Fruit fly (Drosophila melanogaster) whole organism, embryonic: ENCODE measurements around the gene phol.

ENCODE experiments used
- Asciz ChIP-seq: fragments of 200-800 bp; sonication (Bioruptor generic); optimal IDR thresholded peaks from 2 replicates; lab custom pipeline; 2017; ENCODE audit warnings: missing biosample characterization, mild to moderate bottlenecking, missing genetic modification characterization, missing genetic modification reagents
- CG11085 ChIP-seq: fragments of 200-800 bp; sonication (Bioruptor generic); IDR thresholded peaks from 2 replicates; pipeline ENCODE4 v1.3.6; 2022; ENCODE audit warnings: missing biosample characterization, missing genetic modification characterization
- CG12155 ChIP-seq: fragments of 200-800 bp; sonication (Bioruptor generic); optimal IDR thresholded peaks from 3 replicates; lab custom pipeline; 2016; ENCODE audit warnings: missing biosample characterization, missing genetic modification characterization
- CG13775 ChIP-seq: fragments of 200-800 bp; sonication (Bioruptor generic); optimal IDR thresholded peaks from 3 replicates; lab custom pipeline; 2017; ENCODE audit warnings: missing biosample characterization, mild to moderate bottlenecking, missing genetic modification characterization
- CG14860 ChIP-seq: fragments of 200-800 bp; sonication (Bioruptor generic); IDR thresholded peaks from 3 replicates; pipeline ENCODE4 v1.3.6; 2022; ENCODE audit warnings: missing biosample characterization, missing genetic modification characterization; ENCODE audit not compliant: partially characterized antibody
- CG15479 ChIP-seq: fragments of 200-800 bp; sonication (Bioruptor generic); optimal IDR thresholded peaks from 3 replicates; lab custom pipeline; 2019; ENCODE audit warnings: missing biosample characterization, mild to moderate bottlenecking, missing genetic modification characterization, moderate library complexity
- CG1603 ChIP-seq: fragments of 200-800 bp; sonication (Bioruptor generic); optimal IDR thresholded peaks from 2 replicates; lab custom pipeline; 2019; ENCODE audit warnings: missing biosample characterization, mild to moderate bottlenecking, missing genetic modification characterization, moderate library complexity
- CG17612 ChIP-seq: fragments of 200-800 bp; sonication (Bioruptor generic); IDR thresholded peaks from 2 replicates; pipeline ENCODE4 v1.3.6; 2022; ENCODE audit warnings: missing biosample characterization, missing genetic modification characterization
- CG18599 ChIP-seq: fragments of 200-800 bp; sonication (Bioruptor generic); optimal IDR thresholded peaks from 3 replicates; lab custom pipeline; 2017; ENCODE audit warnings: missing biosample characterization, missing genetic modification characterization, mild to moderate bottlenecking, moderate library complexity, missing genetic modification reagents
- CG18619 ChIP-seq: fragments of 200-800 bp; sonication (Bioruptor generic); optimal IDR thresholded peaks from 3 replicates; lab custom pipeline; 2017; ENCODE audit warnings: missing biosample characterization, mild to moderate bottlenecking, missing genetic modification characterization
- CG2120 ChIP-seq: fragments of 200-800 bp; sonication (Bioruptor generic); optimal IDR thresholded peaks from 3 replicates; lab custom pipeline; 2016; ENCODE audit warnings: missing biosample characterization, missing genetic modification characterization
- CG2199 ChIP-seq: fragments of 200-800 bp; sonication (Bioruptor generic); IDR thresholded peaks from 3 replicates; pipeline ENCODE4 v1.3.6; 2022; ENCODE audit warnings: missing biosample characterization, missing genetic modification characterization
- CG32532 ChIP-seq: fragments of 200-800 bp; sonication (Bioruptor generic); IDR thresholded peaks from 2 replicates; pipeline ENCODE4 v1.3.6; 2022; ENCODE audit warnings: missing biosample characterization, missing genetic modification characterization
- CG5245 ChIP-seq: fragments of 200-800 bp; sonication (Bioruptor generic); optimal IDR thresholded peaks from 3 replicates; lab custom pipeline; 2016; ENCODE audit warnings: missing biosample characterization, missing genetic modification characterization
- CG6813 ChIP-seq: fragments of 200-800 bp; sonication (Bioruptor generic); optimal IDR thresholded peaks from 2 replicates; lab custom pipeline; 2017; ENCODE audit warnings: missing biosample characterization, missing genetic modification characterization, mild to moderate bottlenecking, moderate library complexity, missing genetic modification reagents
- CG7745 ChIP-seq: fragments of 200-800 bp; sonication (Bioruptor generic); optimal IDR thresholded peaks from 2 replicates; lab custom pipeline; 2018; ENCODE audit warnings: missing biosample characterization, mild to moderate bottlenecking, missing genetic modification characterization, moderate library complexity
- CG8089 ChIP-seq: fragments of 200-800 bp; sonication (Bioruptor generic); optimal IDR thresholded peaks from 3 replicates; lab custom pipeline; 2016; ENCODE audit warnings: missing biosample characterization, missing genetic modification characterization
- CG9437 ChIP-seq: fragments of 200-800 bp; sonication (Bioruptor generic); optimal IDR thresholded peaks from 2 replicates; lab custom pipeline; 2018; ENCODE audit warnings: missing biosample characterization, mild to moderate bottlenecking, missing genetic modification characterization
- CG9797 ChIP-seq: fragments of 200-800 bp; sonication (Bioruptor generic); optimal IDR thresholded peaks from 3 replicates; lab custom pipeline; 2018; ENCODE audit warnings: missing biosample characterization, mild to moderate bottlenecking, missing genetic modification characterization
- D19A ChIP-seq: fragments of 200-800 bp; optimal IDR thresholded peaks from 3 replicates; lab custom pipeline; 2019; ENCODE audit warnings: missing biosample characterization, mild to moderate bottlenecking, missing genetic modification characterization, moderate library complexity
- Dll ChIP-seq: fragments of 200-800 bp; sonication (Bioruptor generic); IDR thresholded peaks from 4 replicates; pipeline ENCODE4 v1.3.6; 2022; ENCODE audit warnings: missing biosample characterization, missing genetic modification characterization; ENCODE audit not compliant: partially characterized antibody
- Ets65A ChIP-seq: fragments of 200-800 bp; sonication (Bioruptor generic); peaks from one replicate; lab custom pipeline; 2016; ENCODE audit warnings: missing biosample characterization, missing genetic modification characterization
- HLH54F ChIP-seq: fragments of 200-800 bp; sonication (Bioruptor generic); optimal IDR thresholded peaks from 3 replicates; lab custom pipeline; 2016; ENCODE audit warnings: missing biosample characterization, missing genetic modification characterization
- HLHmδ ChIP-seq: fragments of 200-800 bp; sonication (Bioruptor generic); optimal IDR thresholded peaks from 2 replicates; lab custom pipeline; 2018; ENCODE audit warnings: missing biosample characterization, mild to moderate bottlenecking, missing genetic modification characterization, moderate library complexity
- Hsf ChIP-seq: fragments of 200-800 bp; sonication (Bioruptor generic); optimal IDR thresholded peaks from 3 replicates; lab custom pipeline; 2016; ENCODE audit warnings: missing biosample characterization, missing genetic modification characterization
- Lim3 ChIP-seq: fragments of 200-800 bp; sonication (Bioruptor generic); IDR thresholded peaks from 2 replicates; pipeline ENCODE4 v1.3.6; 2022; ENCODE audit warnings: missing biosample characterization, missing genetic modification characterization
- NK7.1 ChIP-seq: fragments of 200-800 bp; sonication (Bioruptor generic); optimal IDR thresholded peaks from 3 replicates; lab custom pipeline; 2016; ENCODE audit warnings: missing biosample characterization, missing genetic modification characterization
- Nf-YA ChIP-seq: fragments of 200-800 bp; sonication (Bioruptor generic); IDR thresholded peaks from 2 replicates; pipeline ENCODE4 v1.3.6; 2022; ENCODE audit warnings: missing biosample characterization, missing genetic modification characterization
- Poxn ChIP-seq: fragments of 200-800 bp; sonication (Bioruptor generic); IDR thresholded peaks from 2 replicates; pipeline ENCODE4 v1.3.6; 2022; ENCODE audit warnings: missing biosample characterization, missing genetic modification characterization
- Tbp ChIP-seq: fragments of >200 bp; optimal IDR thresholded peaks from 2 replicates; lab custom pipeline; 2018; ENCODE audit warnings: missing biosample characterization, missing genetic modification characterization
- cg ChIP-seq: fragments of 200-800 bp; sonication (Bioruptor generic); optimal IDR thresholded peaks from 3 replicates; lab custom pipeline; 2019; ENCODE audit warnings: missing biosample characterization, mild to moderate bottlenecking, missing genetic modification characterization, moderate library complexity
- corto ChIP-seq: fragments of 200-800 bp; sonication (Bioruptor generic); optimal IDR thresholded peaks from 2 replicates; lab custom pipeline; 2016; ENCODE audit warnings: missing biosample characterization, mild to moderate bottlenecking, missing genetic modification characterization, moderate library complexity
- crp ChIP-seq, 2 experiments: fragments of 200-800 bp; sonication (Bioruptor generic); optimal IDR thresholded peaks; 2 replicates in 1 of 2; 3 replicates in 1 of 2; lab custom pipeline; 2017; ENCODE audit warnings: missing biosample characterization in 2 of 2, missing genetic modification characterization in 2 of 2, mild to moderate bottlenecking in 1 of 2, moderate library complexity in 1 of 2
- emc ChIP-seq: fragments of 200-800 bp; sonication (Bioruptor generic); optimal IDR thresholded peaks from 2 replicates; lab custom pipeline; 2016; ENCODE audit warnings: missing biosample characterization, missing genetic modification characterization
- gsb-n ChIP-seq: fragments of 200-800 bp; sonication (Bioruptor generic); optimal IDR thresholded peaks from 3 replicates; lab custom pipeline; 2018; ENCODE audit warnings: missing biosample characterization, mild to moderate bottlenecking, missing genetic modification characterization
- hkb ChIP-seq, 2 experiments: fragments of 200-800 bp in 1 of 2; fragments of >200 bp in 1 of 2; sonication (Bioruptor generic) in 1 of 2; IDR thresholded peaks in 1 of 2; optimal IDR thresholded peaks in 1 of 2; 2 replicates each; pipeline versions ENCODE4 v1.3.6 to Lab custom; 2017 to 2022; ENCODE audit warnings: missing biosample characterization in 1 of 2, missing genetic modification characterization in 1 of 2
- inv ChIP-seq: fragments of 200-800 bp; sonication (Bioruptor generic); IDR thresholded peaks from 2 replicates; pipeline ENCODE4 v1.3.6; 2022; ENCODE audit warnings: missing biosample characterization, missing genetic modification characterization; ENCODE audit not compliant: partially characterized antibody
- lab ChIP-seq: fragments of 200-800 bp; sonication (Bioruptor generic); optimal IDR thresholded peaks from 3 replicates; lab custom pipeline; 2017; ENCODE audit warnings: missing biosample characterization, missing genetic modification characterization, mild to moderate bottlenecking, moderate library complexity, missing genetic modification reagents
- lmd ChIP-seq: fragments of 200-800 bp; sonication (Bioruptor generic); IDR thresholded peaks from 2 replicates; pipeline ENCODE4 v1.3.6; 2022; ENCODE audit warnings: missing biosample characterization, missing genetic modification characterization
- nom ChIP-seq: fragments of 200-800 bp; sonication (Bioruptor generic); optimal IDR thresholded peaks from 2 replicates; lab custom pipeline; 2017; ENCODE audit warnings: missing biosample characterization, missing genetic modification characterization, mild to moderate bottlenecking, moderate library complexity, missing genetic modification reagents
- oc ChIP-seq: fragments of 200-800 bp; sonication (Bioruptor generic); optimal IDR thresholded peaks from 2 replicates; lab custom pipeline; 2018; ENCODE audit warnings: missing biosample characterization, mild to moderate bottlenecking, missing genetic modification characterization, moderate library complexity
- run ChIP-seq: fragments of 200-800 bp; sonication (Bioruptor generic); optimal IDR thresholded peaks from 3 replicates; lab custom pipeline; 2018; ENCODE audit warnings: missing biosample characterization, mild to moderate bottlenecking, missing genetic modification characterization
- shn ChIP-seq: fragments of 200-800 bp; sonication (Bioruptor generic); optimal IDR thresholded peaks from 3 replicates; lab custom pipeline; 2016; ENCODE audit warnings: missing biosample characterization, missing genetic modification characterization
- sisA ChIP-seq: fragments of 200-800 bp; sonication (Bioruptor generic); IDR thresholded peaks from 2 replicates; pipeline ENCODE4 v1.3.6; 2022; ENCODE audit warnings: missing biosample characterization, missing genetic modification characterization
- sna ChIP-seq: fragments of 200-800 bp; sonication (Bioruptor generic); IDR thresholded peaks from 2 replicates; pipeline ENCODE4 v1.3.6; 2022; ENCODE audit warnings: missing biosample characterization, missing genetic modification characterization; ENCODE audit not compliant: partially characterized antibody
- stc ChIP-seq: fragments of 200-800 bp; sonication (Bioruptor generic); IDR thresholded peaks from 2 replicates; pipeline ENCODE4 v1.3.6; 2022; ENCODE audit warnings: missing biosample characterization, missing genetic modification characterization
- stwl ChIP-seq: fragments of 200-800 bp; sonication (Bioruptor generic); optimal IDR thresholded peaks from 3 replicates; lab custom pipeline; 2018; ENCODE audit warnings: missing biosample characterization, mild to moderate bottlenecking, missing genetic modification characterization, moderate library complexity
- trem ChIP-seq: fragments of 200-800 bp; optimal IDR thresholded peaks from 3 replicates; lab custom pipeline; 2019; ENCODE audit warnings: missing biosample characterization, mild to moderate bottlenecking, missing genetic modification characterization, moderate library complexity
- tx ChIP-seq: fragments of 200-800 bp; sonication (Bioruptor generic); optimal IDR thresholded peaks from 2 replicates; lab custom pipeline; 2016; ENCODE audit warnings: missing biosample characterization, missing genetic modification characterization
- unpg ChIP-seq: fragments of 200-800 bp; sonication (Bioruptor generic); optimal IDR thresholded peaks from 3 replicates; lab custom pipeline; 2018; ENCODE audit warnings: missing biosample characterization, mild to moderate bottlenecking, missing genetic modification characterization, moderate library complexity

Gene phol

DNA sequence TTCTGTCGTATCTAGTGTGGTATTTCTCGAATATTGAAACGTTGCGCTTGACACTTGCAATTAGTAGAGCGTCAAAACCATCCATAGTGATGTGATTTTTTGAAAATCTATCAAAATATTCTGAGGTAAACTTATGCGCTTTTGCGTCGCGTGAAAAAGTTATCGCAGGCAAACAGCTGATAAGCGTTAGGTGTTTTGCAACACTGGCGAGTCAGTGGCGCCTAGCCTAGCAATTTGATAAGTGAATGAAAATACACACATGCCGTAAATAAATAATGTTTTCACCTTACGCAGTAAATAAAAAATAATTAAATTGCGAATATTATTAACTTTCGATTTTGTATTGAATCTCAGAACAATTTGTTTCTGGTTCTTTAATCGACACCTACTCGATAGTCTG is 20.8 kb downstream of the phol start, which contains the start of gene CG42526 (continued):
- TF ChIP-seq CG13775 (GFP tag; lab: Kevin White, UChicago) (peak; percentile 1), HLH54F (peak; percentile 52), CG15479 (GFP tag; lab: Kevin White, UChicago) (no peak), gsb-n (tag; lab: Kevin White, UChicago) (peak; percentile 27), CG18619 (GFP tag; lab: Kevin White, UChicago) (no peak), Poxn (no peak), CG32532 (GFP tag; lab: Robert Waterston, UW) (peak; percentile 44; the same call in 1 of the 2 replicates), stc (GFP tag; lab: Robert Waterston, UW) (no peak), trem (tag; lab: Kevin White, UChicago) (peak; percentile 25), Tbp (GFP tag; lab: Kevin White, UChicago) (no peak), tx (GFP tag; lab: Kevin White, UChicago) (peak; percentile 43), HLHmδ (GFP tag; lab: Kevin White, UChicago) (no peak), CG14860 (GFP tag; lab: Robert Waterston, UW) (no peak), Asciz (no peak), stwl (peak; percentile 75), CG12155 (GFP tag; lab: Kevin White, UChicago) (peak; percentile 58), hkb (optimal IDR thresholded peaks at IDR 0.05; lab: Kevin White, UChicago) (no peak), hkb (GFP tag; IDR thresholded peaks at IDR 0.05; lab: Robert Waterston, UW) (peak; percentile 28; the same call in 1 of the 2 replicates), Ets65A (peak; percentile 93), CG8089 (GFP tag; lab: Kevin White, UChicago) (no peak), sisA (GFP tag; lab: Robert Waterston, UW) (no peak), shn (peak; percentile 2), oc (no peak), nom (GFP tag; lab: Kevin White, UChicago) (no peak), CG2120 (GFP tag; lab: Kevin White, UChicago) (peak; percentile 80), D19A (tag; lab: Kevin White, UChicago) (no peak), Nf-YA (GFP tag; lab: Robert Waterston, UW) (no peak), CG2199 (GFP tag; lab: Robert Waterston, UW) (0 out of 3 replicates have a peak, but pooled peaks have one; percentile 5), CG7745 (tag; lab: Kevin White, UChicago) (no peak), Hsf (GFP tag; lab: Kevin White, UChicago) (peak; percentile 63), CG11085 (GFP tag; lab: Robert Waterston, UW) (no peak), CG17612 (no peak), Dll (GFP tag; lab: Robert Waterston, UW) (peak; percentile 68), sna (GFP tag; lab: Robert Waterston, UW) (peak; percentile 43; the same call in 1 of the 2 replicates), emc (GFP tag; lab: Kevin White, UChicago) (no peak), CG6813 (GFP tag; lab: Kevin White, UChicago) (no peak), CG9797 (peak; percentile 18), CG18599 (GFP tag; lab: Kevin White, UChicago) (peak; percentile 48), CG1603 (peak; percentile 59), CG9437 (GFP tag; lab: Kevin White, UChicago) (peak; percentile 64), cg (GFP tag; lab: Kevin White, UChicago) (no peak), Lim3 (no peak), lmd (no peak), unpg (GFP tag; lab: Kevin White, UChicago) (peak; percentile 43), lab (GFP tag; lab: Kevin White, UChicago) (peak; percentile 55), inv (peak; percentile 45; the same call in 1 of the 2 replicates), NK7.1 (no peak), corto (GFP tag; lab: Kevin White, UChicago) (no peak), run (no peak), CG5245 (GFP tag; lab: Kevin White, UChicago) (no peak), crp (GFP tag; optimal IDR thresholded peaks at IDR 0.05; lab: Kevin White, UChicago) (peak; percentile 56 to 90)
